Worm (Caenorhabditis elegans) whole organism, L4/young adult: ENCODE measurements around the gene sra-39.

ENCODE experiments used
- W03F9.2 ChIP-seq: fragments of 150-350 bp; optimal IDR thresholded peaks from 2 replicates; lab custom pipeline; 2014; ENCODE audit warnings: missing biosample characterization, missing genetic modification characterization
- dao-5 ChIP-seq: sonication (generic microtip); optimal IDR thresholded peaks from 2 replicates; lab custom pipeline; 2016; ENCODE audit warnings: missing genotype, missing genetic modification characterization, moderate library complexity, missing compliant biosample characterization

DNA sequence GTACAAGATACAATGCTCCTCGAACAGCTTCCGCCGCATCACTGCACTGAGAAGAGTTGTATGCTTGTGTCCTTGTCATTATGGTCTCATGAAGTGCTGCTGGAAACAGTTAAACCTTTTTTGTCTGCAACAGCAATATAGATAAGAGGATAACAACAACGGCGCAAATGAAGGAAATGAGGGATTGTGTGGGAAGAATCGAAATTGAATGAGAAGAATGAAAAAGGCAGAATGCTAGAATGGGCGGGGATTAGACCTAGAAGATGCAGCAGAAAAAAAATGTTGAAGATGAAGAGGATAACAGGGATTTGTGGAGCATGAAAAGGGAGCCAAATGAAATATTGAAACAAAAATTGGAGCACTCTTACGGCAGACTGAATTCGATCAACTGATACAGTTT lies 10.0 kb downstream of the sra-39 start, which contains the start of gene sra-37:
- TF ChIP-seq dao-5 (tag; lab: Kevin White, UChicago) (no peak), W03F9.2 (no peak)
